Fruit fly (Drosophila melanogaster) whole organism, embryonic: Measurements from ENCODE around the gene nmdyn-D7.

Experiments
- ATbp ChIP-seq: fragments of 200-800 bp; sonication (Bioruptor generic); optimal IDR thresholded peaks from 2 replicates; lab custom pipeline; 2017; ENCODE audit warnings: missing biosample characterization, mild to moderate bottlenecking, missing genetic modification characterization, missing genetic modification reagents
- Bteb2 ChIP-seq: fragments of 200-800 bp; sonication (Bioruptor generic); optimal IDR thresholded peaks from 2 replicates; lab custom pipeline; 2016; ENCODE audit warnings: missing biosample characterization, missing genetic modification characterization
- C15 ChIP-seq: fragments of 200-800 bp; sonication (Bioruptor generic); IDR thresholded peaks from 3 replicates; pipeline ENCODE4 v1.3.6; 2022; ENCODE audit warnings: missing biosample characterization, missing genetic modification characterization
- CG10267 ChIP-seq: fragments of 200-800 bp; sonication (Bioruptor generic); optimal IDR thresholded peaks from 2 replicates; lab custom pipeline; 2018; ENCODE audit warnings: missing biosample characterization, mild to moderate bottlenecking, missing genetic modification characterization, moderate library complexity
- CG10543 ChIP-seq: fragments of 200-800 bp; sonication (Bioruptor generic); optimal IDR thresholded peaks from 3 replicates; lab custom pipeline; 2017; ENCODE audit warnings: missing biosample characterization, mild to moderate bottlenecking, missing genetic modification characterization, moderate library complexity
- CG11093 ChIP-seq: fragments of 200-800 bp; sonication (Bioruptor generic); IDR thresholded peaks from 3 replicates; pipeline ENCODE4 v1.3.6; 2022; ENCODE audit warnings: missing biosample characterization, missing genetic modification characterization
- CG11504 ChIP-seq: fragments of 200-800 bp; sonication (Bioruptor generic); optimal IDR thresholded peaks from 3 replicates; lab custom pipeline; 2019; ENCODE audit warnings: missing biosample characterization, mild to moderate bottlenecking, missing genetic modification characterization, moderate library complexity
- CG16813 ChIP-seq: fragments of 200-800 bp; sonication (Bioruptor generic); IDR thresholded peaks from 3 replicates; pipeline ENCODE4 v1.3.6; 2022; ENCODE audit warnings: missing biosample characterization, missing genetic modification characterization; ENCODE audit not compliant: partially characterized antibody
- CG17186 ChIP-seq: fragments of 200-800 bp; sonication (Bioruptor generic); optimal IDR thresholded peaks from 3 replicates; lab custom pipeline; 2017; ENCODE audit warnings: missing biosample characterization, missing genetic modification reagents, missing genetic modification characterization
- CG17328 ChIP-seq: fragments of 200-800 bp; sonication (Bioruptor generic); IDR thresholded peaks from 2 replicates; pipeline ENCODE4 v1.3.6; 2022; ENCODE audit warnings: missing biosample characterization, missing genetic modification characterization
- CG17802 ChIP-seq: fragments of 200-800 bp; sonication (Bioruptor generic); optimal IDR thresholded peaks from 2 replicates; lab custom pipeline; 2018; ENCODE audit warnings: missing biosample characterization, mild to moderate bottlenecking, missing genetic modification characterization, moderate library complexity
- CG30403 ChIP-seq: fragments of 200-800 bp; sonication (Bioruptor generic); optimal IDR thresholded peaks from 3 replicates; lab custom pipeline; 2016; ENCODE audit warnings: missing biosample characterization, missing genetic modification characterization
- CG34224 ChIP-seq: fragments of 200-800 bp; sonication (Bioruptor generic); IDR thresholded peaks from 3 replicates; pipeline ENCODE4 v1.3.6; 2022; ENCODE audit warnings: missing biosample characterization, missing genetic modification characterization; ENCODE audit not compliant: partially characterized antibody
- CG3847 ChIP-seq: fragments of 200-800 bp; sonication (Bioruptor generic); IDR thresholded peaks from 2 replicates; pipeline ENCODE4 v1.3.6; 2022; ENCODE audit warnings: missing biosample characterization, missing genetic modification characterization
- CG43689 ChIP-seq: fragments of 200-800 bp; sonication (Bioruptor generic); IDR thresholded peaks from 2 replicates; pipeline ENCODE4 v1.3.6; 2022; ENCODE audit warnings: missing biosample characterization, missing genetic modification characterization
- CG4617 ChIP-seq: fragments of 200-800 bp; sonication (Bioruptor generic); optimal IDR thresholded peaks from 3 replicates; lab custom pipeline; 2016; ENCODE audit warnings: missing biosample characterization, missing genetic modification characterization, borderline replicate concordance
- CG6765 ChIP-seq: fragments of 200-800 bp; sonication (Bioruptor generic); optimal IDR thresholded peaks from 3 replicates; lab custom pipeline; 2017; ENCODE audit warnings: missing biosample characterization, mild to moderate bottlenecking, missing genetic modification characterization
- CG6854 ChIP-seq: fragments of 200-800 bp; sonication (Bioruptor generic); optimal IDR thresholded peaks from 3 replicates; lab custom pipeline; 2017; ENCODE audit warnings: missing biosample characterization, mild to moderate bottlenecking, missing genetic modification characterization
- CG7987 ChIP-seq: fragments of 200-800 bp; sonication (Bioruptor generic); optimal IDR thresholded peaks from 2 replicates; lab custom pipeline; 2018; ENCODE audit warnings: missing biosample characterization, mild to moderate bottlenecking, missing genetic modification characterization, moderate library complexity
- CG8944 ChIP-seq: fragments of 200-800 bp; sonication (Bioruptor generic); optimal IDR thresholded peaks from 3 replicates; lab custom pipeline; 2016; ENCODE audit warnings: missing biosample characterization, missing genetic modification characterization
- CG9727 ChIP-seq: fragments of 200-800 bp; sonication (Bioruptor generic); optimal IDR thresholded peaks from 3 replicates; lab custom pipeline; 2017; ENCODE audit warnings: missing biosample characterization, mild to moderate bottlenecking, missing genetic modification characterization
- CoRest ChIP-seq: fragments of 200-800 bp; sonication (Bioruptor generic); optimal IDR thresholded peaks from 3 replicates; lab custom pipeline; 2018; ENCODE audit warnings: missing biosample characterization, mild to moderate bottlenecking, missing genetic modification characterization, moderate library complexity
- D ChIP-seq, 2 experiments: fragments of 200-800 bp in 1 of 2; fragments of >200 bp in 1 of 2; sonication (Bioruptor generic) in 1 of 2; optimal IDR thresholded peaks; 2 replicates in 1 of 2; 3 replicates in 1 of 2; lab custom pipeline; 2017; ENCODE audit warnings: mild to moderate bottlenecking in 1 of 2, missing biosample characterization in 1 of 2, missing genetic modification characterization in 1 of 2, missing genetic modification reagents in 1 of 2
- Eip74EF ChIP-seq, 2 experiments: fragments of 200-800 bp in 1 of 2; fragments of >200 bp in 1 of 2; sonication (Bioruptor generic) in 1 of 2; optimal IDR thresholded peaks; 2 replicates each; lab custom pipeline; 2017 to 2019; ENCODE audit warnings: missing biosample characterization in 2 of 2, missing genetic modification characterization in 2 of 2, mild to moderate bottlenecking in 1 of 2, moderate library complexity in 1 of 2
- Hmx ChIP-seq: fragments of 200-800 bp; sonication (Bioruptor generic); optimal IDR thresholded peaks from 2 replicates; lab custom pipeline; 2016; ENCODE audit warnings: missing biosample characterization, missing genetic modification characterization
- Med ChIP-seq: fragments of 200-800 bp; sonication (Bioruptor generic); peaks from one replicate; lab custom pipeline; 2016; ENCODE audit warnings: missing biosample characterization, missing genetic modification characterization, mild to moderate bottlenecking, inconsistent platforms, moderate library complexity
- Mes4 ChIP-seq: fragments of 200-800 bp; sonication (Bioruptor generic); optimal IDR thresholded peaks from 2 replicates; lab custom pipeline; 2016; ENCODE audit warnings: missing biosample characterization, missing genetic modification characterization
- Sry-δ ChIP-seq: fragments of 200-800 bp; sonication (Bioruptor generic); optimal IDR thresholded peaks from 2 replicates; lab custom pipeline; 2016; ENCODE audit warnings: missing biosample characterization, missing genetic modification characterization
- aop ChIP-seq: fragments of 200-800 bp; sonication (Bioruptor generic); IDR thresholded peaks from 2 replicates; pipeline ENCODE4 v1.3.6; 2022; ENCODE audit warnings: missing biosample characterization, missing genetic modification characterization
- ato ChIP-seq: fragments of 200-800 bp; sonication (Bioruptor generic); IDR thresholded peaks from 2 replicates; pipeline ENCODE4 v1.3.6; 2022; ENCODE audit warnings: missing biosample characterization, missing genetic modification characterization; ENCODE audit not compliant: partially characterized antibody
- caup ChIP-seq: fragments of 200-800 bp; sonication (Bioruptor generic); optimal IDR thresholded peaks from 3 replicates; lab custom pipeline; 2017; ENCODE audit warnings: missing biosample characterization, mild to moderate bottlenecking, missing genetic modification characterization, moderate library complexity; ENCODE audit not compliant: severe bottlenecking
- cg ChIP-seq: fragments of 200-800 bp; sonication (Bioruptor generic); optimal IDR thresholded peaks from 3 replicates; lab custom pipeline; 2019; ENCODE audit warnings: missing biosample characterization, mild to moderate bottlenecking, missing genetic modification characterization, moderate library complexity
- disco-r ChIP-seq: fragments of 200-800 bp; sonication (Bioruptor generic); optimal IDR thresholded peaks from 2 replicates; lab custom pipeline; 2016; ENCODE audit warnings: missing biosample characterization, missing genetic modification characterization
- gt ChIP-seq: fragments of 200-800 bp; sonication (Bioruptor generic); IDR thresholded peaks from 2 replicates; pipeline ENCODE4 v1.3.6; 2022; ENCODE audit warnings: missing biosample characterization, missing genetic modification characterization
- jumu ChIP-seq: fragments of 200-800 bp; sonication (Bioruptor generic); optimal IDR thresholded peaks from 3 replicates; lab custom pipeline; 2016; ENCODE audit warnings: missing biosample characterization, missing genetic modification characterization
- kah ChIP-seq: fragments of 200-800 bp; sonication (Bioruptor generic); optimal IDR thresholded peaks from 2 replicates; lab custom pipeline; 2018; ENCODE audit warnings: missing biosample characterization, mild to moderate bottlenecking, missing genetic modification characterization
- lola ChIP-seq, 3 experiments: fragments of >200 bp in 2 of 3; fragments of 200-800 bp in 1 of 3; sonication (Bioruptor generic) in 1 of 3; optimal IDR thresholded peaks; 2 replicates each; lab custom pipeline; 2017 to 2019; ENCODE audit warnings: missing biosample characterization in 3 of 3, missing genetic modification characterization in 3 of 3, mild to moderate bottlenecking in 1 of 3, moderate library complexity in 1 of 3
- org-1 ChIP-seq: fragments of 200-800 bp; sonication (Bioruptor generic); optimal IDR thresholded peaks from 2 replicates; lab custom pipeline; 2017; ENCODE audit warnings: missing biosample characterization, missing genetic modification characterization
- phol ChIP-seq: fragments of 200-800 bp; sonication (Bioruptor generic); optimal IDR thresholded peaks from 3 replicates; lab custom pipeline; 2018; ENCODE audit warnings: missing biosample characterization, mild to moderate bottlenecking, missing genetic modification characterization, moderate library complexity
- pita ChIP-seq: fragments of 200-800 bp; sonication (Bioruptor generic); optimal IDR thresholded peaks from 2 replicates; lab custom pipeline; 2017; ENCODE audit warnings: missing biosample characterization, mild to moderate bottlenecking, missing genetic modification characterization
- pzg ChIP-seq: fragments of 200-800 bp; sonication (Bioruptor generic); optimal IDR thresholded peaks from 3 replicates; lab custom pipeline; 2018; ENCODE audit warnings: missing biosample characterization, mild to moderate bottlenecking, missing genetic modification characterization, moderate library complexity
- run ChIP-seq: fragments of 200-800 bp; sonication (Bioruptor generic); optimal IDR thresholded peaks from 3 replicates; lab custom pipeline; 2018; ENCODE audit warnings: missing biosample characterization, mild to moderate bottlenecking, missing genetic modification characterization
- sens ChIP-seq: fragments of 200-800 bp; sonication (Bioruptor generic); peaks from one replicate; lab custom pipeline; 2016; ENCODE audit warnings: missing biosample characterization, missing genetic modification characterization
- sna ChIP-seq: fragments of 200-800 bp; sonication (Bioruptor generic); IDR thresholded peaks from 2 replicates; pipeline ENCODE4 v1.3.6; 2022; ENCODE audit warnings: missing biosample characterization, missing genetic modification characterization; ENCODE audit not compliant: partially characterized antibody
- tio ChIP-seq: fragments of 200-800 bp; sonication (Bioruptor generic); optimal IDR thresholded peaks from 2 replicates; lab custom pipeline; 2017; ENCODE audit warnings: missing biosample characterization, missing genetic modification characterization, inconsistent platforms
- tll ChIP-seq, 2 experiments: fragments of 200-800 bp in 1 of 2; fragments of >200 bp in 1 of 2; sonication (Bioruptor generic) in 1 of 2; optimal IDR thresholded peaks; 2 replicates each; lab custom pipeline; 2017 to 2019; ENCODE audit warnings: missing biosample characterization in 2 of 2, missing genetic modification characterization in 2 of 2, mild to moderate bottlenecking in 1 of 2, moderate library complexity in 1 of 2
- twi ChIP-seq: fragments of 200-800 bp; optimal IDR thresholded peaks from 2 replicates; lab custom pipeline; 2019; ENCODE audit warnings: missing biosample characterization, mild to moderate bottlenecking, missing genetic modification characterization, moderate library complexity
- tx ChIP-seq: fragments of 200-800 bp; sonication (Bioruptor generic); optimal IDR thresholded peaks from 2 replicates; lab custom pipeline; 2016; ENCODE audit warnings: missing biosample characterization, missing genetic modification characterization
- z ChIP-seq: fragments of 200-800 bp; sonication (Bioruptor generic); IDR thresholded peaks from 3 replicates; pipeline ENCODE4 v1.3.6; 2022; ENCODE audit warnings: missing biosample characterization, missing genetic modification characterization
- zf30C ChIP-seq: fragments of 200-800 bp; sonication (Bioruptor generic); optimal IDR thresholded peaks from 3 replicates; lab custom pipeline; 2018; ENCODE audit warnings: missing biosample characterization, mild to moderate bottlenecking, missing genetic modification characterization

nmdyn-D7 gene

DNA sequence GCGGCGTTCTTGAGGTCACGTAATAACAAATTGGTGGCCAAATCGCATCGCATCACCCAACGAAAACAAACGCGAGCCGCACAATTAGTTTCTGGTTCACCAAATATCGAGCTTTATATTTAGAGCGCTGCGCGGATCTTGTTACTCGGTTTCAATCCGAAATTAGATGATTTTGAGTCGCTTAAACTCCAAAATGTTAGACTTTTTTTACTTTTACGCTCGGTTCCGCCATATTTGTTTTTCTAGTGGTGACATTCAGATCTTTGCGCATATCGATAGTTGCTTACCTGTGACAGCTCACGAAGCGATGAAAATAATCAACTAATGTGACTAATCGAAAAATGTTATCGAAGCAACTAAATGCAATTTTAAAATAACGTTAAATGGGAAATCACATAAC is 42.4 kb upstream of the nmdyn-D7 start, which contains the start of gene Scm (continued):
- TF ChIP-seq C15 (GFP tag; lab: Robert Waterston, UW) (no peak), CG10543 (GFP tag; lab: Kevin White, UChicago) (no peak), Sry-δ (peak; percentile 97), cg (GFP tag; lab: Kevin White, UChicago) (no peak), CG17186 (GFP tag; lab: Kevin White, UChicago) (peak; percentile 85), CG7987 (peak; percentile 22), ato (GFP tag; lab: Robert Waterston, UW) (peak; percentile 89), CG6765 (GFP tag; lab: Kevin White, UChicago) (no peak), twi (no peak), CG11504 (tag; lab: Kevin White, UChicago) (peak; percentile 57), zf30C (GFP tag; lab: Kevin White, UChicago) (no peak), CG9727 (GFP tag; lab: Kevin White, UChicago) (no peak), org-1 (no peak), CG43689 (no peak), CG17328 (GFP tag; lab: Robert Waterston, UW) (no peak), tll (GFP tag; optimal IDR thresholded peaks at IDR 0.05; lab: Kevin White, UChicago) (no peak), run (tag; lab: Kevin White, UChicago) (no peak), lola (GFP tag; optimal IDR thresholded peaks at IDR 0.05; lab: Kevin White, UChicago) (no peak), Hmx (GFP tag; lab: Kevin White, UChicago) (no peak), CG17802 (tag; lab: Kevin White, UChicago) (no peak), CG30403 (GFP tag; lab: Kevin White, UChicago) (no peak), D (optimal IDR thresholded peaks at IDR 0.05; lab: Kevin White, UChicago) (no peak), D (GFP tag; optimal IDR thresholded peaks at IDR 0.05; lab: Kevin White, UChicago) (no peak), tx (no peak), Mes4 (GFP tag; lab: Kevin White, UChicago) (no peak), ATbp (GFP tag; lab: Kevin White, UChicago) (no peak), z (no peak), CG6854 (no peak), kah (no peak), CoRest (tag; lab: Kevin White, UChicago) (no peak), Bteb2 (GFP tag; lab: Kevin White, UChicago) (no peak), CG4617 (peak; percentile 74), jumu (no peak), aop (GFP tag; lab: Robert Waterston, UW) (no peak), CG16813 (peak; percentile 91), Med (GFP tag; lab: Kevin White, UChicago) (peak; percentile 58), sna (GFP tag; lab: Robert Waterston, UW) (peak; percentile 95), CG10267 (peak; percentile 60), CG3847 (GFP tag; lab: Robert Waterston, UW) (no peak), phol (peak; percentile 100), sens (GFP tag; lab: Kevin White, UChicago) (peak; percentile 76), caup (GFP tag; lab: Kevin White, UChicago) (no peak), CG8944 (GFP tag; lab: Kevin White, UChicago) (no peak), disco-r (GFP tag; lab: Kevin White, UChicago) (no peak), tio (GFP tag; lab: Kevin White, UChicago) (no peak), gt (GFP tag; lab: Robert Waterston, UW) (no peak), CG34224 (GFP tag; lab: Robert Waterston, UW) (peak; percentile 91), CG11093 (no peak), pzg (peak; percentile 88), pita (no peak), Eip74EF (GFP tag; optimal IDR thresholded peaks at IDR 0.05; lab: Kevin White, UChicago) (no peak)
